Fruit fly (Drosophila melanogaster) whole organism, pupa: Measurements from ENCODE around the gene RpL32.

ENCODE experiments used
- CG10348 ChIP-seq: fragments of 200-800 bp; sonication (Bioruptor generic); IDR thresholded peaks from 2 replicates; pipeline ENCODE4 v1.3.6; 2022; ENCODE audit warnings: missing biosample characterization, missing genetic modification characterization
- CG12605 ChIP-seq: fragments of 200-800 bp; sonication (Bioruptor generic); IDR thresholded peaks from 2 replicates; pipeline ENCODE4 v1.3.6; 2022; ENCODE audit warnings: missing biosample characterization, missing genetic modification characterization
- CG13204 ChIP-seq: fragments of 200-800 bp; sonication (Bioruptor generic); optimal IDR thresholded peaks from 2 replicates; lab custom pipeline; 2018; ENCODE audit warnings: missing biosample characterization, mild to moderate bottlenecking, missing genetic modification characterization, moderate library complexity
- CG14655 ChIP-seq: fragments of 200-800 bp; sonication (Bioruptor generic); optimal IDR thresholded peaks from 3 replicates; lab custom pipeline; 2017; ENCODE audit warnings: mild to moderate bottlenecking, missing biosample characterization, missing genetic modification reagents, missing genetic modification characterization
- CG15710 ChIP-seq: fragments of 200-800 bp; sonication (Bioruptor generic); optimal IDR thresholded peaks from 2 replicates; lab custom pipeline; 2018; ENCODE audit warnings: missing biosample characterization, mild to moderate bottlenecking, missing genetic modification characterization, moderate library complexity
- CG17806 ChIP-seq: fragments of 200-800 bp; sonication (Bioruptor generic); optimal IDR thresholded peaks from 2 replicates; lab custom pipeline; 2018; ENCODE audit warnings: missing biosample characterization, mild to moderate bottlenecking, missing genetic modification characterization, moderate library complexity
- CG32121 ChIP-seq: fragments of 200-800 bp; sonication (Bioruptor generic); IDR thresholded peaks from 2 replicates; pipeline ENCODE4 v1.3.6; 2022; ENCODE audit warnings: missing biosample characterization, missing genetic modification characterization
- CG34367 ChIP-seq: fragments of 200-800 bp; sonication (Bioruptor generic); optimal IDR thresholded peaks from 2 replicates; lab custom pipeline; 2018; ENCODE audit warnings: missing biosample characterization, mild to moderate bottlenecking, missing genetic modification characterization
- CG4496 ChIP-seq: fragments of 200-800 bp; sonication (Bioruptor generic); IDR thresholded peaks from 3 replicates; pipeline ENCODE4 v1.3.6; 2022; ENCODE audit warnings: missing biosample characterization, missing genetic modification characterization
- CG8159 ChIP-seq: fragments of 200-800 bp; sonication (Bioruptor generic); optimal IDR thresholded peaks from 3 replicates; lab custom pipeline; 2018; ENCODE audit warnings: missing biosample characterization, mild to moderate bottlenecking, missing genetic modification characterization, moderate library complexity
- CG8301 ChIP-seq: fragments of 200-800 bp; sonication (Bioruptor generic); optimal IDR thresholded peaks from 2 replicates; lab custom pipeline; 2018; ENCODE audit warnings: missing biosample characterization, mild to moderate bottlenecking, missing genetic modification characterization
- CG9948 ChIP-seq: fragments of 200-800 bp; sonication (Bioruptor generic); optimal IDR thresholded peaks from 2 replicates; lab custom pipeline; 2018; ENCODE audit warnings: missing biosample characterization, mild to moderate bottlenecking, missing genetic modification characterization, moderate library complexity
- D1 ChIP-seq: fragments of 200-800 bp; sonication (Bioruptor generic); optimal IDR thresholded peaks from 2 replicates; lab custom pipeline; 2018; ENCODE audit warnings: missing biosample characterization, mild to moderate bottlenecking, missing genetic modification characterization, moderate library complexity
- EcR ChIP-seq: fragments of 200-800 bp; sonication (Bioruptor generic); optimal IDR thresholded peaks from 3 replicates; lab custom pipeline; 2019; ENCODE audit warnings: missing biosample characterization, missing genetic modification characterization, mild to moderate bottlenecking, moderate library complexity, missing genetic modification reagents
- Ets98B ChIP-seq: fragments of 200-800 bp; sonication (Bioruptor generic); IDR thresholded peaks from 2 replicates; pipeline ENCODE4 v1.3.6; 2022; ENCODE audit warnings: missing biosample characterization, missing genetic modification characterization
- Pif1A ChIP-seq: fragments of 200-800 bp; sonication (Bioruptor generic); optimal IDR thresholded peaks from 3 replicates; lab custom pipeline; 2016; ENCODE audit warnings: missing biosample characterization, missing genetic modification characterization
- Pif1B ChIP-seq: fragments of 200-800 bp; sonication (Bioruptor generic); optimal IDR thresholded peaks from 3 replicates; lab custom pipeline; 2016; ENCODE audit warnings: missing biosample characterization, missing genetic modification characterization
- Snoo ChIP-seq: fragments of 200-800 bp; sonication (Bioruptor generic); optimal IDR thresholded peaks from 3 replicates; lab custom pipeline; 2017; ENCODE audit warnings: missing biosample characterization, mild to moderate bottlenecking, missing genetic modification characterization, inconsistent platforms
- fd96Ca ChIP-seq: fragments of 200-800 bp; sonication (Bioruptor generic); IDR thresholded peaks from 3 replicates; pipeline ENCODE4 v1.3.6; 2022; ENCODE audit warnings: missing biosample characterization, missing genetic modification characterization
- gl ChIP-seq: fragments of 200-800 bp; sonication (Bioruptor generic); optimal IDR thresholded peaks from 2 replicates; lab custom pipeline; 2018; ENCODE audit warnings: missing biosample characterization, mild to moderate bottlenecking, missing genetic modification characterization
- rn ChIP-seq: fragments of 200-800 bp; sonication (Bioruptor generic); IDR thresholded peaks from 2 replicates; pipeline ENCODE4 v1.3.6; 2022; ENCODE audit warnings: missing biosample characterization, missing genetic modification characterization

Gene RpL32

dm6 chr3R:30046029-30047001 lies at the start of gene RpL32, which contains the start of gene CG7943:
RpL32 (minus strand) TSS chr3R:30046161.
CG7943 (plus strand) TSS chr3R:30046470.
- peak; percentile 94 for TF ChIP-seq Snoo (tag; lab: Kevin White, UChicago)
- no peak for TF ChIP-seq EcR (GFP tag; lab: Kevin White, UChicago)
- peak; percentile 73 for TF ChIP-seq rn (GFP tag; lab: Robert Waterston, UW)
- TF ChIP-seq CG14655 (GFP tag; lab: Kevin White, UChicago), result no peak
- TF ChIP-seq CG32121 (GFP tag; lab: Robert Waterston, UW), result peak; percentile 89
- TF ChIP-seq CG8159 (tag; lab: Kevin White, UChicago), result peak; percentile 84
- peak; percentile 76 for TF ChIP-seq CG9948
- TF ChIP-seq Pif1A (GFP tag; lab: Kevin White, UChicago), result peak; percentile 88
- TF ChIP-seq Pif1B (GFP tag; lab: Kevin White, UChicago), result peak; percentile 94
- TF ChIP-seq D1 (tag; lab: Kevin White, UChicago), result no peak
- peak; percentile 77 for TF ChIP-seq CG34367 (tag; lab: Kevin White, UChicago)
- TF ChIP-seq gl (tag; lab: Kevin White, UChicago), result peak; percentile 78
- peak; percentile 83 for TF ChIP-seq CG17806 (tag; lab: Kevin White, UChicago)
- TF ChIP-seq CG15710, result peak; percentile 83
- TF ChIP-seq fd96Ca (GFP tag; lab: Robert Waterston, UW), result peak; percentile 95
- peak; percentile 92 for TF ChIP-seq Ets98B (GFP tag; lab: Robert Waterston, UW)
- peak; percentile 78 for TF ChIP-seq CG12605 (GFP tag; lab: Robert Waterston, UW)
- peak; percentile 84 for TF ChIP-seq CG10348 (GFP tag; lab: Robert Waterston, UW)
- TF ChIP-seq CG4496, result peak; percentile 94
- peak; percentile 81 for TF ChIP-seq CG8301 (tag; lab: Kevin White, UChicago)
- no peak for TF ChIP-seq CG13204 (GFP tag; lab: Kevin White, UChicago)
- TF ChIP-seq, all 21 proteins: peak for 17

dm6 chr3R:30095381-30095780 lies 49.4 kb upstream of the RpL32 start:
- peak; percentile 88 for TF ChIP-seq CG13204 (GFP tag; lab: Kevin White, UChicago)
- no peak for TF ChIP-seq Pif1A (GFP tag; lab: Kevin White, UChicago)
- TF ChIP-seq rn (GFP tag; lab: Robert Waterston, UW), result peak; percentile 48; the same call in 1 of the 2 replicates

DNA sequence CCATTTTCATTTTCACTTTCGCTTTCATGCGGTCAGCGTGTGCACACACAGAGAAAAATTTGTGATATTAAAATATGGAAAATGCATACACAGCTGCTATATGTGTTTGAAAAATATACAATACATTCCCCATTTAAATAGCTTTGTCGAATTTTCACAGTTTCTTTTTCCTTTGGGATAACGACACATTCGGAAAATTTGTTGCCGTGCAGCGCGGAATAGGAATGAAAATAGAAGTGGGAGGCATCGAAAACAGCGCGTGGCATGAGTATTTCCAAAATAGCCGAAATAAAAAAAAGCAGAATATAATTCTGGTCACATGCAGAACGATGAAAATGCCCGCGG lies 46.7 kb upstream of the RpL32 start:
- TF ChIP-seq CG4496, result peak; percentile 88
- TF ChIP-seq Pif1B (GFP tag; lab: Kevin White, UChicago), result peak; percentile 3
- peak; percentile 56 for TF ChIP-seq CG14655 (GFP tag; lab: Kevin White, UChicago)
- TF ChIP-seq CG10348 (GFP tag; lab: Robert Waterston, UW), result 0 out of 2 replicates have a peak, but pooled peaks have one; percentile 22
- TF ChIP-seq CG13204 (GFP tag; lab: Kevin White, UChicago), result no peak
- TF ChIP-seq gl (tag; lab: Kevin White, UChicago), result no peak
- TF ChIP-seq CG17806 (tag; lab: Kevin White, UChicago), result peak; percentile 16
- no peak for TF ChIP-seq Snoo (tag; lab: Kevin White, UChicago)
- TF ChIP-seq CG8301 (tag; lab: Kevin White, UChicago), result peak; percentile 58
- TF ChIP-seq Ets98B (GFP tag; lab: Robert Waterston, UW), result peak; percentile 86
- TF ChIP-seq CG32121 (GFP tag; lab: Robert Waterston, UW), result peak; percentile 86
- TF ChIP-seq CG9948, result peak; percentile 21
- no peak for TF ChIP-seq EcR (GFP tag; lab: Kevin White, UChicago)
- TF ChIP-seq CG12605 (GFP tag; lab: Robert Waterston, UW), result no peak
- peak; percentile 68; the same call in 1 of the 2 replicates for TF ChIP-seq rn (GFP tag; lab: Robert Waterston, UW)
- TF ChIP-seq D1 (tag; lab: Kevin White, UChicago), result no peak
- TF ChIP-seq CG34367 (tag; lab: Kevin White, UChicago), result no peak
- TF ChIP-seq CG15710, result no peak
- TF ChIP-seq CG8159 (tag; lab: Kevin White, UChicago), result no peak
- TF ChIP-seq Pif1A (GFP tag; lab: Kevin White, UChicago), result peak; percentile 67
- TF ChIP-seq fd96Ca (GFP tag; lab: Robert Waterston, UW), result peak; percentile 86

- no peak for TF ChIP-seq CG15710
- no peak for TF ChIP-seq CG4496
- no peak for TF ChIP-seq CG17806 (tag; lab: Kevin White, UChicago)
- TF ChIP-seq Pif1B (GFP tag; lab: Kevin White, UChicago), result no peak
Observed at dm6 chr3R:30091795-30092699, 46.1 kb upstream of the RpL32 start.
